Worm (Caenorhabditis elegans) whole organism, L1 larva: ENCODE results near the gene ZK470.1.

Source experiments
- C16A3.4 ChIP-seq: fragments of 150-350 bp; optimal IDR thresholded peaks from 2 replicates; lab custom pipeline; 2014; ENCODE audit warnings: missing biosample characterization, missing genetic modification characterization
- Y116A8C.19 ChIP-seq: sonication (generic microtip); optimal IDR thresholded peaks from 2 replicates; lab custom pipeline; 2016; ENCODE audit warnings: missing compliant biosample characterization, missing genetic modification characterization, borderline replicate concordance
- aha-1 ChIP-seq: fragments of 150-350 bp; optimal IDR thresholded peaks from 2 replicates; lab custom pipeline; 2014; ENCODE audit warnings: missing biosample characterization, missing genetic modification characterization
- aly-2 ChIP-seq: fragments of 150-350 bp; optimal IDR thresholded peaks from 2 replicates; lab custom pipeline; 2014; ENCODE audit warnings: missing biosample characterization, missing genetic modification characterization
- ama-1 ChIP-seq: fragments of 150-350 bp; optimal IDR thresholded peaks from 2 replicates; lab custom pipeline; 2014
- blmp-1 ChIP-seq: fragments of 150-350 bp; optimal IDR thresholded peaks from 2 replicates; lab custom pipeline; 2014; ENCODE audit warnings: missing biosample characterization, missing genetic modification characterization
- ceh-8 ChIP-seq: fragments of 200-800 bp; sonication (Bioruptor generic); optimal IDR thresholded peaks from 2 replicates; lab custom pipeline; 2018; ENCODE audit warnings: mild to moderate bottlenecking, missing genetic modification characterization, moderate library complexity, missing compliant biosample characterization
- ceh-88 ChIP-seq: fragments of 200-800 bp; sonication (Bioruptor generic); IDR thresholded peaks from 2 replicates; pipeline ENCODE4 v1.3.6; 2022; ENCODE audit warnings: missing genetic modification characterization, missing compliant biosample characterization
- ceh-90 ChIP-seq: sonication (generic microtip); optimal IDR thresholded peaks from 2 replicates; lab custom pipeline; 2016; ENCODE audit warnings: missing genetic modification characterization, missing compliant biosample characterization
- ces-1 ChIP-seq: fragments of 150-350 bp; optimal IDR thresholded peaks from 2 replicates; lab custom pipeline; 2014; ENCODE audit warnings: missing biosample characterization, missing genetic modification reagents, missing genetic modification characterization
- egl-13 ChIP-seq: sonication (generic microtip); optimal IDR thresholded peaks from 2 replicates; lab custom pipeline; 2016; ENCODE audit warnings: missing genotype, missing genetic modification reagents, missing genetic modification characterization, missing compliant biosample characterization
- elt-2 ChIP-seq: sonication (generic microtip); optimal IDR thresholded peaks from 2 replicates; lab custom pipeline; 2016; ENCODE audit warnings: missing genetic modification characterization, mild to moderate bottlenecking, inconsistent platforms, missing compliant biosample characterization, missing genetic modification reagents
- elt-3 ChIP-seq, 6 experiments: fragments of 150-350 bp in 1 of 6; sonication (generic microtip); optimal IDR thresholded peaks; 2 replicates each; lab custom pipeline; 2017 to 2018; ENCODE audit warnings: missing biosample characterization in 6 of 6, missing genetic modification characterization in 6 of 6, inconsistent platforms in 1 of 6
- ets-5 ChIP-seq: fragments of 200-800 bp; sonication (Bioruptor generic); IDR thresholded peaks from 2 replicates; pipeline ENCODE4 v1.3.6; 2022; ENCODE audit warnings: missing genetic modification characterization, missing compliant biosample characterization
- fkh-10 ChIP-seq: sonication (generic microtip); optimal IDR thresholded peaks from 2 replicates; lab custom pipeline; 2017; ENCODE audit warnings: missing biosample characterization, missing genetic modification reagents, missing genetic modification characterization
- fkh-8 ChIP-seq: sonication (generic microtip); optimal IDR thresholded peaks from 2 replicates; lab custom pipeline; 2016; ENCODE audit warnings: mild to moderate bottlenecking, missing genetic modification characterization, missing compliant biosample characterization
- grh-1 ChIP-seq: fragments of 200-800 bp; sonication (Bioruptor generic); IDR thresholded peaks from 2 replicates; pipeline ENCODE4 v1.3.6; 2022; ENCODE audit warnings: missing genetic modification reagents, missing genetic modification characterization, missing compliant biosample characterization
- hlh-4 ChIP-seq: sonication (generic microtip); optimal IDR thresholded peaks from 2 replicates; lab custom pipeline; 2016; ENCODE audit warnings: mild to moderate bottlenecking, missing genetic modification characterization, missing compliant biosample characterization
- isw-1 ChIP-seq: fragments of 200-800 bp; sonication (Bioruptor generic); IDR thresholded peaks from 2 replicates; pipeline ENCODE4 v1.3.6; 2022; ENCODE audit warnings: missing genetic modification characterization, missing compliant biosample characterization
- lin-13 ChIP-seq: fragments of 150-350 bp; optimal IDR thresholded peaks from 2 replicates; lab custom pipeline; 2014; ENCODE audit warnings: missing biosample characterization, missing genetic modification reagents, missing genetic modification characterization
- lin-14 ChIP-seq: fragments of 200-800 bp; sonication (Bioruptor generic); optimal IDR thresholded peaks from 2 replicates; lab custom pipeline; 2018; ENCODE audit warnings: mild to moderate bottlenecking, missing genetic modification characterization, moderate library complexity, missing compliant biosample characterization
- lin-39 ChIP-seq: fragments of 150-350 bp; optimal IDR thresholded peaks from 2 replicates; lab custom pipeline; 2014; ENCODE audit warnings: missing biosample characterization, missing genetic modification reagents, missing genetic modification characterization
- lir-3 ChIP-seq: sonication (generic microtip); optimal IDR thresholded peaks from 2 replicates; lab custom pipeline; 2016; ENCODE audit warnings: mild to moderate bottlenecking, missing genetic modification characterization, moderate library complexity, missing compliant biosample characterization; ENCODE audit not compliant: poor library complexity
- lsy-2 ChIP-seq, 2 experiments: fragments of 150-350 bp; optimal IDR thresholded peaks; 2 replicates each; lab custom pipeline; 2014; ENCODE audit warnings: missing biosample characterization in 2 of 2, missing genetic modification characterization in 2 of 2
- mdl-1 ChIP-seq, 2 experiments: fragments of 150-350 bp; optimal IDR thresholded peaks; 2 replicates each; lab custom pipeline; 2014 to 2017; ENCODE audit warnings: missing biosample characterization in 2 of 2, missing genetic modification characterization in 2 of 2, inconsistent platforms in 1 of 2
- mep-1 ChIP-seq: fragments of 150-350 bp; optimal IDR thresholded peaks from 2 replicates; lab custom pipeline; 2014; ENCODE audit warnings: missing biosample characterization, missing genetic modification characterization
- nhr-11 ChIP-seq: fragments of 150-350 bp; optimal IDR thresholded peaks from 2 replicates; lab custom pipeline; 2014; ENCODE audit warnings: missing biosample characterization, missing genetic modification characterization
- nhr-12 ChIP-seq: sonication (generic microtip); optimal IDR thresholded peaks from 2 replicates; lab custom pipeline; 2017; ENCODE audit warnings: missing biosample characterization, missing genetic modification characterization
- nhr-20 ChIP-seq: sonication (generic microtip); optimal IDR thresholded peaks from 2 replicates; lab custom pipeline; 2016; ENCODE audit warnings: mild to moderate bottlenecking, missing genetic modification characterization, missing compliant biosample characterization
- nhr-237 ChIP-seq: fragments of 150-350 bp; optimal IDR thresholded peaks from 2 replicates; lab custom pipeline; 2014; ENCODE audit warnings: missing biosample characterization, missing genetic modification characterization
- nhr-28 ChIP-seq: fragments of 150-350 bp; optimal IDR thresholded peaks from 2 replicates; lab custom pipeline; 2014; ENCODE audit warnings: missing biosample characterization, missing genetic modification characterization
- nhr-47 ChIP-seq: sonication (generic microtip); optimal IDR thresholded peaks from 2 replicates; lab custom pipeline; 2016; ENCODE audit warnings: mild to moderate bottlenecking, missing genetic modification characterization, moderate library complexity, missing compliant biosample characterization
- nhr-71 ChIP-seq: sonication (generic microtip); optimal IDR thresholded peaks from 2 replicates; lab custom pipeline; 2016; ENCODE audit warnings: mild to moderate bottlenecking, missing genetic modification characterization, moderate library complexity, missing compliant biosample characterization
- nhr-84 ChIP-seq: sonication (generic microtip); optimal IDR thresholded peaks from 2 replicates; lab custom pipeline; 2017; ENCODE audit warnings: missing biosample characterization, missing genetic modification characterization
- nhr-85 ChIP-seq: sonication (generic microtip); peaks from one replicate; lab custom pipeline; 2016; ENCODE audit warnings: missing genetic modification characterization, inconsistent platforms, missing compliant biosample characterization
- nhr-90 ChIP-seq: sonication (generic microtip); optimal IDR thresholded peaks from 2 replicates; lab custom pipeline; 2016; ENCODE audit warnings: mild to moderate bottlenecking, missing genetic modification characterization, missing compliant biosample characterization; ENCODE audit not compliant: poor library complexity
- rnt-1 ChIP-seq: sonication (generic microtip); optimal IDR thresholded peaks from 2 replicates; lab custom pipeline; 2016; ENCODE audit warnings: mild to moderate bottlenecking, missing genetic modification characterization, moderate library complexity, missing compliant biosample characterization
- skn-1 ChIP-seq: fragments of 150-350 bp; optimal IDR thresholded peaks from 2 replicates; lab custom pipeline; 2014; ENCODE audit warnings: missing biosample characterization, missing genetic modification characterization
- snpc-4 ChIP-seq: fragments of 150-350 bp; optimal IDR thresholded peaks from 2 replicates; lab custom pipeline; 2014; ENCODE audit warnings: missing biosample characterization, missing genetic modification characterization
- snu-23 ChIP-seq: sonication (generic microtip); optimal IDR thresholded peaks from 2 replicates; lab custom pipeline; 2016; ENCODE audit warnings: missing genetic modification characterization, missing compliant biosample characterization
- sox-4 ChIP-seq: sonication (generic microtip); optimal IDR thresholded peaks from 2 replicates; lab custom pipeline; 2016; ENCODE audit warnings: missing genetic modification characterization, missing compliant biosample characterization
- sup-37 ChIP-seq: fragments of 200-800 bp; sonication (Bioruptor generic); optimal IDR thresholded peaks from 2 replicates; lab custom pipeline; 2018; ENCODE audit warnings: mild to moderate bottlenecking, missing genetic modification characterization, missing compliant biosample characterization
- swsn-7 ChIP-seq: sonication (generic microtip); optimal IDR thresholded peaks from 2 replicates; lab custom pipeline; 2016; ENCODE audit warnings: missing genetic modification characterization, missing compliant biosample characterization
- tlp-1 ChIP-seq: fragments of 150-350 bp; optimal IDR thresholded peaks from 2 replicates; lab custom pipeline; 2014; ENCODE audit warnings: missing biosample characterization, missing genetic modification characterization
- unc-130 ChIP-seq: fragments of 150-350 bp; optimal IDR thresholded peaks from 2 replicates; lab custom pipeline; 2017; ENCODE audit warnings: missing biosample characterization, missing genetic modification characterization, inconsistent platforms
- unc-30 ChIP-seq: sonication (generic microtip); optimal IDR thresholded peaks from 2 replicates; lab custom pipeline; 2017; ENCODE audit warnings: missing biosample characterization, missing genetic modification characterization
- unc-86 ChIP-seq: sonication (generic microtip); optimal IDR thresholded peaks from 2 replicates; lab custom pipeline; 2016; ENCODE audit warnings: missing genetic modification characterization, missing compliant biosample characterization
- vab-15 ChIP-seq: sonication (generic microtip); optimal IDR thresholded peaks from 2 replicates; lab custom pipeline; 2017; ENCODE audit warnings: missing genotype, mild to moderate bottlenecking, missing genetic modification characterization, missing compliant biosample characterization
- zag-1 ChIP-seq: fragments of 150-350 bp; optimal IDR thresholded peaks from 2 replicates; lab custom pipeline; 2014; ENCODE audit warnings: missing biosample characterization, missing genetic modification characterization
- zip-4 ChIP-seq: fragments of 200-800 bp; sonication (Bioruptor generic); optimal IDR thresholded peaks from 2 replicates; lab custom pipeline; 2018; ENCODE audit warnings: mild to moderate bottlenecking, missing genetic modification characterization, moderate library complexity, missing compliant biosample characterization
- ztf-11 ChIP-seq, 2 experiments: sonication (generic microtip); optimal IDR thresholded peaks; 2 replicates each; lab custom pipeline; 2016 to 2017; ENCODE audit warnings: missing genetic modification characterization in 2 of 2, missing biosample characterization in 1 of 2, missing compliant biosample characterization in 1 of 2
- ztf-4 ChIP-seq: fragments of 150-350 bp; optimal IDR thresholded peaks from 2 replicates; lab custom pipeline; 2014; ENCODE audit warnings: missing biosample characterization, missing genetic modification characterization

ZK470.1 gene

ce11 chrX:4154784-4155183, 8.7 kb upstream of the ZK470.1 start:
- no peak for TF ChIP-seq unc-30 (tag; lab: Kevin White, UChicago)
- TF ChIP-seq nhr-28: no peak
- no peak for TF ChIP-seq zip-4
- TF ChIP-seq ces-1 (GFP tag; lab: Kevin White, UChicago): no peak
- TF ChIP-seq nhr-84 (tag; lab: Kevin White, UChicago): no peak
- TF ChIP-seq nhr-11 (tag; lab: Kevin White, UChicago): no peak
- no peak for TF ChIP-seq zag-1 (tag; lab: Kevin White, UChicago)
- no peak for TF ChIP-seq fkh-10 (GFP tag; lab: Kevin White, UChicago)
- TF ChIP-seq tlp-1 (tag; lab: Kevin White, UChicago): no peak
- TF ChIP-seq rnt-1 (tag; lab: Kevin White, UChicago): peak; percentile 25
- TF ChIP-seq lin-14 (GFP tag; lab: Kevin White, UChicago): peak; percentile 79
- peak; percentile 11 for TF ChIP-seq nhr-71 (tag; lab: Kevin White, UChicago)
- TF ChIP-seq elt-3 (tag; optimal IDR thresholded peaks at IDR 0.05; lab: Kevin White, UChicago): no peak
- TF ChIP-seq ceh-90 (tag; lab: Kevin White, UChicago): no peak
- TF ChIP-seq fkh-8 (tag; lab: Kevin White, UChicago): no peak
- TF ChIP-seq, all 84 proteins: peak for 3

ce11 chrX:4157896-4158295, 5.6 kb upstream of the ZK470.1 start:
- TF ChIP-seq sup-37 (GFP tag; lab: Kevin White, UChicago): no peak
- no peak for TF ChIP-seq unc-86 (tag; lab: Kevin White, UChicago)
- no peak for TF ChIP-seq lsy-2 (tag; optimal IDR thresholded peaks at IDR 0.05; lab: Kevin White, UChicago)
- TF ChIP-seq isw-1 (GFP tag; lab: Robert Waterston, UW): no peak
- no peak for TF ChIP-seq ceh-8
- TF ChIP-seq ama-1 (lab: Kevin White, UChicago): no peak
- TF ChIP-seq skn-1 (tag; lab: Kevin White, UChicago): peak; percentile 22
- TF ChIP-seq ces-1 (GFP tag; lab: Kevin White, UChicago): no peak
- no peak for TF ChIP-seq grh-1 (GFP tag; lab: Robert Waterston, UW)
- TF ChIP-seq blmp-1 (tag; lab: Kevin White, UChicago): no peak
- TF ChIP-seq unc-130 (tag; lab: Kevin White, UChicago): no peak
- TF ChIP-seq nhr-12: no peak
- TF ChIP-seq ztf-11 (tag; optimal IDR thresholded peaks at IDR 0.05; lab: Kevin White, UChicago): peak in 1 of 2 experiments; percentile 12
- no peak for TF ChIP-seq fkh-8 (tag; lab: Kevin White, UChicago)
- TF ChIP-seq C16A3.4 (tag; lab: Kevin White, UChicago): no peak
- TF ChIP-seq nhr-20 (tag; lab: Kevin White, UChicago): peak; percentile 30
- TF ChIP-seq ceh-88: no peak
- TF ChIP-seq nhr-47 (tag; lab: Kevin White, UChicago): peak; percentile 31
- peak; percentile 20 for TF ChIP-seq mep-1 (tag; lab: Kevin White, UChicago)
- TF ChIP-seq snpc-4 (tag; lab: Kevin White, UChicago): no peak
- no peak for TF ChIP-seq lin-39 (tag; lab: Kevin White, UChicago)
- TF ChIP-seq lin-13 (GFP tag; lab: Kevin White, UChicago): no peak
- TF ChIP-seq egl-13 (tag; lab: Kevin White, UChicago): peak; percentile 64
- TF ChIP-seq ets-5 (GFP tag; lab: Robert Waterston, UW): no peak
- TF ChIP-seq swsn-7 (tag; lab: Kevin White, UChicago): no peak
- TF ChIP-seq nhr-237 (tag; lab: Kevin White, UChicago): no peak
- TF ChIP-seq zip-4: no peak
- TF ChIP-seq hlh-4 (tag; lab: Kevin White, UChicago): no peak
- TF ChIP-seq ztf-4 (tag; lab: Kevin White, UChicago): no peak
- TF ChIP-seq elt-2 (tag; lab: Kevin White, UChicago): no peak
- no peak for TF ChIP-seq sox-4
- TF ChIP-seq zag-1 (tag; lab: Kevin White, UChicago): no peak
- no peak for TF ChIP-seq aha-1 (tag; lab: Kevin White, UChicago)
- TF ChIP-seq nhr-90: peak; percentile 10
- TF ChIP-seq aly-2 (tag; lab: Kevin White, UChicago): no peak
- no peak for TF ChIP-seq Y116A8C.19
- TF ChIP-seq vab-15 (tag; lab: Kevin White, UChicago): no peak
- TF ChIP-seq nhr-85: peak; percentile 53
- peak in 1 of 2 experiments; percentile 22 for TF ChIP-seq mdl-1 (tag; optimal IDR thresholded peaks at IDR 0.05; lab: Kevin White, UChicago)
- TF ChIP-seq nhr-71 (tag; lab: Kevin White, UChicago): peak; percentile 58
- TF ChIP-seq lin-14 (GFP tag; lab: Kevin White, UChicago): peak; percentile 78
- peak in 2 of 6 experiments; percentile 30 to 56 for TF ChIP-seq elt-3 (tag; optimal IDR thresholded peaks at IDR 0.05; lab: Kevin White, UChicago)
- no peak for TF ChIP-seq lir-3 (tag; lab: Kevin White, UChicago)
- TF ChIP-seq snu-23 (GFP tag; lab: Kevin White, UChicago): peak; percentile 50
